Fruit fly (Drosophila melanogaster): ENCODE measurements around the gene Argp.

DNA sequence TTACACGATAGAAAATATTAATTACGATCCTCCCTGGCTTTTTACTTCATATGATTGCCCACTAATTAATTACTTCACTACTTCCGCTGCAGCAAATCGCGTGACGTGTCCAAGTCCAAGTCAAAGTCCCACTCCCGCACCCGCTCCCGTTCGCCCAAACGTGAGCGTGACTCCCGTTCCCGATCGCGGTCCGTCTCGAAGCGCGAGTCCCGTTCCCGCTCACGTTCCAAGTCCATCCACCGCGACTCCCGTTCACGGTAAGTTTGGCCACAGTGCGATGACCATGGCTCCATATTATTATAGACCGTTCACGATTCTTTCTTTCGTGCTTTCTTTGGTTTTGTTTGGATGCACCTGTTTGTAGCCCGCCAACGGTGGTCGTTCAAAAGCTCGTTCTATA, 43.7 kb downstream of the Argp start:
- TF ChIP-seq dmrt93B (GFP tag; optimal IDR thresholded peaks at IDR 0.05) (no peak), dsf (GFP tag; optimal IDR thresholded peaks at IDR 0.05; ENCODE audit: borderline replicate concordance) (no peak), pan (optimal IDR thresholded peaks at IDR 0.05) (no peak), h (GFP tag; optimal IDR thresholded peaks at IDR 0.05) (no peak), lola (GFP tag; optimal IDR thresholded peaks at IDR 0.05) (no peak), usp (GFP tag; optimal IDR thresholded peaks at IDR 0.05) (no peak), fru (GFP tag; optimal IDR thresholded peaks at IDR 0.05) (no peak), GATAd (GFP tag; optimal IDR thresholded peaks at IDR 0.05) (no peak), Dfd (GFP tag; optimal IDR thresholded peaks at IDR 0.05) (no peak)

Data from whole organism, wandering third instar larva.